Fruit fly (Drosophila melanogaster): ENCODE data around the gene CG18858.

- no peak for TF ChIP-seq usp (GFP tag; optimal IDR thresholded peaks at IDR 0.05)
- TF ChIP-seq psq (optimal IDR thresholded peaks at IDR 0.05) = no peak
- TF ChIP-seq EcR (GFP tag; optimal IDR thresholded peaks at IDR 0.05) = no peak
These were observed 34.3 kb downstream of the CG18858 start, which contains the start of gene CG15130 for dm6 chr2L:20424560-20424959.
